Worm (Caenorhabditis elegans): ENCODE data around the gene sluh-7.

The sluh-7 gene

DNA sequence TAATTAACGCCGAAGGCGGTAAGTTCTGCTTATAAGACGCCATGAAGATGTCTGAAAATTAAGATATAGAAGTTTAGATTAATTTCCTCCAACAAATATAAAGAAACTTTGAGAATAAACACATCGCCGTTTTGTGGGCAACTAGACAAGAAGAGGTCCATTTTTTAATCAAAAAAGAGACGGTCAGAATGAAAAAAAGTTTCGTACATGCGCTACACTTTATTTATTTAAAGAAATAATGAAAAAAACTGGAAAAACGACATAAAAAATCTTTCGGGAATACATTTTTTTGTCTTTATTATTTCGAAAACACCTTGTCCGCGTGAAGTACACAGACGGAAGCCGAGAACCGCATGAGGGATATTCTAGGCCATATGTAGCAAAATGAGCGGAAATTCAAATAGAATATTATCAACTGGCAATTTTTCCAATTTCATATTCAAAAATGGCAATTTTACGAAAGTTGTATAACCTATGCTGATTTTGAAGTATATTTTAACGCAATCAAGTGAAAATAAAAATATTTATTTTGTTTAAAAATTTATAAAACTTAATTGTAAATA is at the start of gene sluh-7:
TSS of gene sluh-7 (minus strand) at position 51 of the 563 bp plus-strand sequence.
- TF ChIP-seq mxl-2 (GFP tag; conservative IDR thresholded peaks at IDR 0.05) (no peak), lin-29 (GFP tag; IDR thresholded peaks at IDR 0.05) (no peak), daf-8 (GFP tag; IDR thresholded peaks at IDR 0.05) (no peak), daf-19 (GFP tag; conservative IDR thresholded peaks at IDR 0.05) (no peak), nhr-237 (tag; optimal IDR thresholded peaks at IDR 0.05) (no peak), nhr-102 (tag; optimal IDR thresholded peaks at IDR 0.05) (peak; percentile 66), hlh-30 (tag; optimal IDR thresholded peaks at IDR 0.05; ENCODE audit: insufficient read depth) (peak; percentile 72), ceh-62 (tag; optimal IDR thresholded peaks at IDR 0.05) (no peak), lin-1 (GFP tag; IDR thresholded peaks at IDR 0.05) (no peak), nhr-76 (tag; optimal IDR thresholded peaks at IDR 0.05) (no peak), tra-1 (GFP tag; IDR thresholded peaks at IDR 0.05) (no peak), mdl-1 (tag; optimal IDR thresholded peaks at IDR 0.05) (no peak), Y48G9A.11 (GFP tag; IDR thresholded peaks at IDR 0.05) (no peak), tag-97 (GFP tag; IDR thresholded peaks at IDR 0.05) (no peak), ceh-82 (tag; optimal IDR thresholded peaks at IDR 0.05) (no peak), spr-3 (GFP tag; optimal IDR thresholded peaks at IDR 0.05) (no peak), ceh-32 (tag; optimal IDR thresholded peaks at IDR 0.05; ENCODE audit: poor library complexity) (no peak), egl-43 (GFP tag; IDR thresholded peaks at IDR 0.05) (no peak), T20F7.1 (GFP tag; optimal IDR thresholded peaks at IDR 0.05) (peak; percentile 69), ztf-7 (tag; optimal IDR thresholded peaks at IDR 0.05) (no peak), zfp-3 (GFP tag; conservative IDR thresholded peaks at IDR 0.05) (no peak), F10B5.3 (tag; optimal IDR thresholded peaks at IDR 0.05) (no peak), ces-1 (GFP tag; optimal IDR thresholded peaks at IDR 0.05) (no peak), nhr-48 (tag; optimal IDR thresholded peaks at IDR 0.05) (peak; percentile 6), lin-15B (tag; optimal IDR thresholded peaks at IDR 0.05) (peak; percentile 3), vab-7 (GFP tag; IDR thresholded peaks at IDR 0.05) (no peak), zag-1 (tag; optimal IDR thresholded peaks at IDR 0.05) (no peak), zfp-2 (tag; optimal IDR thresholded peaks at IDR 0.05) (no peak), nhr-28 (tag; optimal IDR thresholded peaks at IDR 0.05) (peak; percentile 30), hlh-11 (tag; optimal IDR thresholded peaks at IDR 0.05) (peak; percentile 42), dmd-6 (GFP tag; IDR thresholded peaks at IDR 0.05) (peak; percentile 56; the same call in 1 of the 2 replicates), nhr-42 (GFP tag; IDR thresholded peaks at IDR 0.05) (no peak), unc-130 (GFP tag; optimal IDR thresholded peaks at IDR 0.05) (peak; percentile 95), fos-1 (tag; optimal IDR thresholded peaks at IDR 0.05) (no peak), unc-62 (GFP tag; optimal IDR thresholded peaks at IDR 0.05 in 1 of 2) (no peak), unc-62 (tag; optimal IDR thresholded peaks at IDR 0.05) (no peak), madf-5 (GFP tag; IDR thresholded peaks at IDR 0.05) (no peak), ZK337.2 (GFP tag; IDR thresholded peaks at IDR 0.05) (peak; percentile 84), lir-3 (tag; optimal IDR thresholded peaks at IDR 0.05) (no peak), pqm-1 (tag; optimal IDR thresholded peaks at IDR 0.05) (no peak), set-16 (GFP tag; IDR thresholded peaks at IDR 0.05) (no peak), ztf-11 (tag; optimal IDR thresholded peaks at IDR 0.05) (no peak), lsy-2 (tag; optimal IDR thresholded peaks at IDR 0.05) (peak in 1 of 2 experiments; percentile 88), nhr-41 (GFP tag; IDR thresholded peaks at IDR 0.05) (no peak), lin-38 (GFP tag; IDR thresholded peaks at IDR 0.05) (peak; percentile 78), nhr-111 (GFP tag; optimal IDR thresholded peaks at IDR 0.05) (no peak), mep-1 (tag; optimal IDR thresholded peaks at IDR 0.05) (peak; percentile 70), Y5F2A.4 (GFP tag; optimal IDR thresholded peaks at IDR 0.05) (no peak), nhr-77 (tag; optimal IDR thresholded peaks at IDR 0.05) (no peak), spr-1 (tag; optimal IDR thresholded peaks at IDR 0.05) (no peak), ceh-44 (GFP tag; IDR thresholded peaks at IDR 0.05) (no peak), daf-16 (GFP tag; optimal IDR thresholded peaks at IDR 0.05) (no peak), daf-16 (tag; optimal IDR thresholded peaks at IDR 0.05) (peak; percentile 52)

Measured in whole organism, L4 larva.